Worm (Caenorhabditis elegans): ENCODE data around the gene pnp-1.

Gene pnp-1

ce11 chrIV:269107-269506 is 29.0 kb downstream of the pnp-1 start, which contains the start of gene T21D12.11:
T21D12.11 (plus strand) TSS chrIV:269407.
- no peak for TF ChIP-seq aly-2 (tag; optimal IDR thresholded peaks at IDR 0.05)
- no peak for TF ChIP-seq mab-5 (tag; optimal IDR thresholded peaks at IDR 0.05)
- TF ChIP-seq snpc-4 (tag; optimal IDR thresholded peaks at IDR 0.05) = no peak
- TF ChIP-seq unc-55 (GFP tag; optimal IDR thresholded peaks at IDR 0.05) = no peak
- no peak for TF ChIP-seq ztf-4 (tag; optimal IDR thresholded peaks at IDR 0.05)
- no peak for TF ChIP-seq dmd-4 (tag; optimal IDR thresholded peaks at IDR 0.05)
- no peak for TF ChIP-seq ztf-11 (tag; optimal IDR thresholded peaks at IDR 0.05)
- no peak for TF ChIP-seq nhr-129 (tag; optimal IDR thresholded peaks at IDR 0.05)
- TF ChIP-seq elt-1 (tag; optimal IDR thresholded peaks at IDR 0.05) = no peak
- TF ChIP-seq elt-3 (tag; optimal IDR thresholded peaks at IDR 0.05) = no peak
- no peak for TF ChIP-seq nhr-77 (tag; optimal IDR thresholded peaks at IDR 0.05)
- no peak for TF ChIP-seq nhr-23 (tag; optimal IDR thresholded peaks at IDR 0.05)

- TF ChIP-seq mab-5 (tag; optimal IDR thresholded peaks at IDR 0.05) (no peak), nhr-77 (tag; optimal IDR thresholded peaks at IDR 0.05) (no peak), elt-3 (tag; optimal IDR thresholded peaks at IDR 0.05) (no peak), nhr-11 (tag; optimal IDR thresholded peaks at IDR 0.05) (no peak), nhr-21 (tag; optimal IDR thresholded peaks at IDR 0.05) (no peak), lin-13 (GFP tag; optimal IDR thresholded peaks at IDR 0.05) (no peak), F13H6.1 (tag; optimal IDR thresholded peaks at IDR 0.05) (no peak), elt-1 (tag; optimal IDR thresholded peaks at IDR 0.05) (no peak), R02D3.7 (tag; optimal IDR thresholded peaks at IDR 0.05) (no peak), ceh-82 (tag; optimal IDR thresholded peaks at IDR 0.05) (no peak), sma-3 (GFP tag; optimal IDR thresholded peaks at IDR 0.05) (no peak), aly-2 (tag; optimal IDR thresholded peaks at IDR 0.05) (no peak), nhr-10 (tag; optimal IDR thresholded peaks at IDR 0.05) (no peak), ztf-4 (tag; optimal IDR thresholded peaks at IDR 0.05) (no peak), sem-4 (tag; optimal IDR thresholded peaks at IDR 0.05) (no peak), C34F6.9 (tag; optimal IDR thresholded peaks at IDR 0.05) (no peak), egl-27 (tag; optimal IDR thresholded peaks at IDR 0.05) (no peak), ztf-1 (GFP tag; conservative IDR thresholded peaks at IDR 0.05) (no peak), mbf-1 (tag; optimal IDR thresholded peaks at IDR 0.05) (no peak)
Measured at ce11 chrIV:266148-266547, 32.0 kb downstream of the pnp-1 start, which contains the start of gene T21D12.12. T21D12.12 (plus strand) TSS chrIV:266448.

- no peak for TF ChIP-seq sma-9 (GFP tag; optimal IDR thresholded peaks at IDR 0.05)
- no peak for TF ChIP-seq sma-9 (tag; optimal IDR thresholded peaks at IDR 0.05)
- no peak for TF ChIP-seq nhr-12 (tag; optimal IDR thresholded peaks at IDR 0.05)
- TF ChIP-seq lsy-2 (tag; optimal IDR thresholded peaks at IDR 0.05) = peak in 1 of 2 experiments; percentile 55
- peak; percentile 56 for TF ChIP-seq unc-55 (GFP tag; optimal IDR thresholded peaks at IDR 0.05)
- no peak for TF ChIP-seq ztf-1 (GFP tag; conservative IDR thresholded peaks at IDR 0.05)
- peak; percentile 17 for TF ChIP-seq lin-13 (GFP tag; optimal IDR thresholded peaks at IDR 0.05)
- no peak for TF ChIP-seq gmeb-1 (tag; optimal IDR thresholded peaks at IDR 0.05)
- TF ChIP-seq C34F6.9 (tag; optimal IDR thresholded peaks at IDR 0.05) = peak; percentile 64
- TF ChIP-seq nhr-6 (tag; optimal IDR thresholded peaks at IDR 0.05) = peak; percentile 8
Measured at ce11 chrIV:264182-264709, 33.9 kb downstream of the pnp-1 start, which contains the start of gene pat-6. pat-6 (minus strand) TSS chrIV:264232.

ce11 chrIV:262460-262859 is 35.6 kb downstream of the pnp-1 start:
- TF ChIP-seq peb-1 (tag; optimal IDR thresholded peaks at IDR 0.05) = no peak
- TF ChIP-seq nhr-21 (tag; optimal IDR thresholded peaks at IDR 0.05) = no peak
- TF ChIP-seq skn-1 (tag; optimal IDR thresholded peaks at IDR 0.05) = no peak
- no peak for TF ChIP-seq R02D3.7 (tag; optimal IDR thresholded peaks at IDR 0.05)
- no peak for TF ChIP-seq ztf-4 (tag; optimal IDR thresholded peaks at IDR 0.05)
- TF ChIP-seq unc-62 (GFP tag; optimal IDR thresholded peaks at IDR 0.05) = no peak
- TF ChIP-seq blmp-1 (tag; optimal IDR thresholded peaks at IDR 0.05; ENCODE audit: insufficient read depth) = no peak
- no peak for TF ChIP-seq ZK546.5 (tag; optimal IDR thresholded peaks at IDR 0.05)
- no peak for TF ChIP-seq crh-2 (tag; optimal IDR thresholded peaks at IDR 0.05)
- no peak for TF ChIP-seq aly-2 (tag; optimal IDR thresholded peaks at IDR 0.05)
- TF ChIP-seq sem-4 (tag; optimal IDR thresholded peaks at IDR 0.05) = no peak
- TF ChIP-seq mdl-1 (tag; optimal IDR thresholded peaks at IDR 0.05) = no peak
- TF ChIP-seq lin-13 (GFP tag; optimal IDR thresholded peaks at IDR 0.05) = no peak
- no peak for TF ChIP-seq C34F6.9 (tag; optimal IDR thresholded peaks at IDR 0.05)
- no peak for TF ChIP-seq gmeb-1 (tag; optimal IDR thresholded peaks at IDR 0.05)
- TF ChIP-seq nhr-77 (tag; optimal IDR thresholded peaks at IDR 0.05) = no peak

Data from whole organism, L2 larva.